Worm (Caenorhabditis elegans): ENCODE measurements around the gene gtf-2A2.

- TF ChIP-seq snpc-4 (tag; optimal IDR thresholded peaks at IDR 0.05) (no peak), unc-62 (GFP tag; optimal IDR thresholded peaks at IDR 0.05) (no peak), lsy-2 (tag; optimal IDR thresholded peaks at IDR 0.05) (no peak), ceh-83 (GFP tag; optimal IDR thresholded peaks at IDR 0.05) (no peak), nhr-76 (tag; optimal IDR thresholded peaks at IDR 0.05) (no peak), elt-1 (tag; optimal IDR thresholded peaks at IDR 0.05; ENCODE audit: borderline replicate concordance, insufficient read depth) (no peak), ztf-11 (tag; optimal IDR thresholded peaks at IDR 0.05) (no peak), flh-1 (GFP tag; optimal IDR thresholded peaks at IDR 0.05) (no peak), mep-1 (tag; optimal IDR thresholded peaks at IDR 0.05) (no peak)
These were observed 24.9 kb upstream of the gtf-2A2 start, which contains the start of gene gldi-8 for ce11 chrIII:12599672-12600071.
